Fruit fly (Drosophila melanogaster) whole organism, pupa: ENCODE measurements around the gene CG31729.

Experiments used
- CG10348 ChIP-seq: fragments of 200-800 bp; sonication (Bioruptor generic); IDR thresholded peaks from 2 replicates; pipeline ENCODE4 v1.3.6; 2022; ENCODE audit warnings: missing biosample characterization, missing genetic modification characterization
- CG12605 ChIP-seq: fragments of 200-800 bp; sonication (Bioruptor generic); IDR thresholded peaks from 2 replicates; pipeline ENCODE4 v1.3.6; 2022; ENCODE audit warnings: missing biosample characterization, missing genetic modification characterization
- CG13204 ChIP-seq: fragments of 200-800 bp; sonication (Bioruptor generic); optimal IDR thresholded peaks from 2 replicates; lab custom pipeline; 2018; ENCODE audit warnings: missing biosample characterization, mild to moderate bottlenecking, missing genetic modification characterization, moderate library complexity
- CG14655 ChIP-seq: fragments of 200-800 bp; sonication (Bioruptor generic); optimal IDR thresholded peaks from 3 replicates; lab custom pipeline; 2017; ENCODE audit warnings: mild to moderate bottlenecking, missing biosample characterization, missing genetic modification reagents, missing genetic modification characterization
- CG15710 ChIP-seq: fragments of 200-800 bp; sonication (Bioruptor generic); optimal IDR thresholded peaks from 2 replicates; lab custom pipeline; 2018; ENCODE audit warnings: missing biosample characterization, mild to moderate bottlenecking, missing genetic modification characterization, moderate library complexity
- CG17806 ChIP-seq: fragments of 200-800 bp; sonication (Bioruptor generic); optimal IDR thresholded peaks from 2 replicates; lab custom pipeline; 2018; ENCODE audit warnings: missing biosample characterization, mild to moderate bottlenecking, missing genetic modification characterization, moderate library complexity
- CG32121 ChIP-seq: fragments of 200-800 bp; sonication (Bioruptor generic); IDR thresholded peaks from 2 replicates; pipeline ENCODE4 v1.3.6; 2022; ENCODE audit warnings: missing biosample characterization, missing genetic modification characterization
- CG34367 ChIP-seq: fragments of 200-800 bp; sonication (Bioruptor generic); optimal IDR thresholded peaks from 2 replicates; lab custom pipeline; 2018; ENCODE audit warnings: missing biosample characterization, mild to moderate bottlenecking, missing genetic modification characterization
- CG4496 ChIP-seq: fragments of 200-800 bp; sonication (Bioruptor generic); IDR thresholded peaks from 3 replicates; pipeline ENCODE4 v1.3.6; 2022; ENCODE audit warnings: missing biosample characterization, missing genetic modification characterization
- CG8159 ChIP-seq: fragments of 200-800 bp; sonication (Bioruptor generic); optimal IDR thresholded peaks from 3 replicates; lab custom pipeline; 2018; ENCODE audit warnings: missing biosample characterization, mild to moderate bottlenecking, missing genetic modification characterization, moderate library complexity
- CG8301 ChIP-seq: fragments of 200-800 bp; sonication (Bioruptor generic); optimal IDR thresholded peaks from 2 replicates; lab custom pipeline; 2018; ENCODE audit warnings: missing biosample characterization, mild to moderate bottlenecking, missing genetic modification characterization
- CG9948 ChIP-seq: fragments of 200-800 bp; sonication (Bioruptor generic); optimal IDR thresholded peaks from 2 replicates; lab custom pipeline; 2018; ENCODE audit warnings: missing biosample characterization, mild to moderate bottlenecking, missing genetic modification characterization, moderate library complexity
- D1 ChIP-seq: fragments of 200-800 bp; sonication (Bioruptor generic); optimal IDR thresholded peaks from 2 replicates; lab custom pipeline; 2018; ENCODE audit warnings: missing biosample characterization, mild to moderate bottlenecking, missing genetic modification characterization, moderate library complexity
- EcR ChIP-seq: fragments of 200-800 bp; sonication (Bioruptor generic); optimal IDR thresholded peaks from 3 replicates; lab custom pipeline; 2019; ENCODE audit warnings: missing biosample characterization, missing genetic modification characterization, mild to moderate bottlenecking, moderate library complexity, missing genetic modification reagents
- Ets98B ChIP-seq: fragments of 200-800 bp; sonication (Bioruptor generic); IDR thresholded peaks from 2 replicates; pipeline ENCODE4 v1.3.6; 2022; ENCODE audit warnings: missing biosample characterization, missing genetic modification characterization
- Pif1A ChIP-seq: fragments of 200-800 bp; sonication (Bioruptor generic); optimal IDR thresholded peaks from 3 replicates; lab custom pipeline; 2016; ENCODE audit warnings: missing biosample characterization, missing genetic modification characterization
- Pif1B ChIP-seq: fragments of 200-800 bp; sonication (Bioruptor generic); optimal IDR thresholded peaks from 3 replicates; lab custom pipeline; 2016; ENCODE audit warnings: missing biosample characterization, missing genetic modification characterization
- Snoo ChIP-seq: fragments of 200-800 bp; sonication (Bioruptor generic); optimal IDR thresholded peaks from 3 replicates; lab custom pipeline; 2017; ENCODE audit warnings: missing biosample characterization, mild to moderate bottlenecking, missing genetic modification characterization, inconsistent platforms
- fd96Ca ChIP-seq: fragments of 200-800 bp; sonication (Bioruptor generic); IDR thresholded peaks from 3 replicates; pipeline ENCODE4 v1.3.6; 2022; ENCODE audit warnings: missing biosample characterization, missing genetic modification characterization
- gl ChIP-seq: fragments of 200-800 bp; sonication (Bioruptor generic); optimal IDR thresholded peaks from 2 replicates; lab custom pipeline; 2018; ENCODE audit warnings: missing biosample characterization, mild to moderate bottlenecking, missing genetic modification characterization
- rn ChIP-seq: fragments of 200-800 bp; sonication (Bioruptor generic); IDR thresholded peaks from 2 replicates; pipeline ENCODE4 v1.3.6; 2022; ENCODE audit warnings: missing biosample characterization, missing genetic modification characterization

The CG31729 gene

dm6 chr2L:13289689-13290088 lies at the start of gene CG31729:
CG31729 (plus strand) TSS chr2L:13289997.
- TF ChIP-seq gl (tag; lab: Kevin White, UChicago) (no peak), rn (GFP tag; lab: Robert Waterston, UW) (no peak), CG8159 (tag; lab: Kevin White, UChicago) (no peak), CG32121 (GFP tag; lab: Robert Waterston, UW) (no peak), CG10348 (GFP tag; lab: Robert Waterston, UW) (no peak), Ets98B (GFP tag; lab: Robert Waterston, UW) (no peak), CG9948 (tag; lab: Kevin White, UChicago) (no peak), fd96Ca (GFP tag; lab: Robert Waterston, UW) (no peak), CG17806 (no peak), CG8301 (tag; lab: Kevin White, UChicago) (no peak), CG14655 (no peak), CG12605 (GFP tag; lab: Robert Waterston, UW) (no peak), Snoo (no peak), CG15710 (tag; lab: Kevin White, UChicago) (no peak), Pif1B (GFP tag; lab: Kevin White, UChicago) (no peak)
- TF ChIP-seq, all 21 proteins: peak for 0

dm6 chr2L:13244759-13245308 lies 45.0 kb upstream of the CG31729 start:
- TF ChIP-seq CG4496 (GFP tag; lab: Robert Waterston, UW): no peak
- no peak for TF ChIP-seq D1 (tag; lab: Kevin White, UChicago)
- no peak for TF ChIP-seq CG15710 (tag; lab: Kevin White, UChicago)
- TF ChIP-seq Pif1A (GFP tag; lab: Kevin White, UChicago): no peak
- no peak for TF ChIP-seq CG34367
- no peak for TF ChIP-seq fd96Ca (GFP tag; lab: Robert Waterston, UW)

DNA sequence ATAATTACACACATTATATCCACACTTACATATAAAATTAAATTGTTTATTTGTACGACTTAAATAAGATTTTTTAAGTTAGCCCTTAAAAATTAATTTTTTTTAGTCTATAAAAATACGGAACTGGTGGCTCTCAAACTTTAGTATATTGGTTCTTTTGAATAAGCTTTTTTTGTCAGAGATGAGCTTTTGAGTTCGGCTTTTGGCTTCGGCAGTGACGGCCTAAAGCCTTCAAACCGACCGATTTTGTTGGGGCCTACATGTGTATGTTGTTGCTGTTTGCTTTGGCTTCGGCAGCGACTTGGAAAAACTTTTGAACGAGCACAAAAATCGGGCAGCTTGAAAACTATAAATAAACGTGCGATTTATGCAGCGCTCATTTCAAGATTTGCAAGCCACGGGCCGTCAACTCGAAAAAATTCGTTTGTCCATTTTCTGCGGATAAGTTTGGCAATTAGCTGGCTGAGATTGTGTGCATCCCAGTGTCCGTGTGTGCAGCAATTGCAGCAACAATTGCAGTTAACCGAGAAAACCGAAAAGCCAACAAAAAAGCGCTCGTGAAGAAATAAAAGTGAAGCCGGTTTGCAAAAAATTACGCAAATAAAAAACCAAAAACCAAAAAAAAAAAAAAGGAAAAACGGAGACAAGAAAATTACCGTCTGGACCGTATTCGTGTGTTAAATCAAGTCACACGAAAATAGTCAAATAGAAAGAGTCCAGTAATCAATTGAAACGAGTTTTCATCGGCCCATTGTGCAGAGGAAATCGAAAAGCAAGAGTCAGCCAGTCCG lies 43.7 kb upstream of the CG31729 start, which contains the start of gene CG16820:
TSS of gene CG16820 (plus strand) at position 378 of the 791 bp plus-strand sequence.
- TF ChIP-seq CG12605 (GFP tag; lab: Robert Waterston, UW): peak; percentile 71
- no peak for TF ChIP-seq CG8301 (tag; lab: Kevin White, UChicago)
- TF ChIP-seq Ets98B (GFP tag; lab: Robert Waterston, UW): peak; percentile 53; the same call in 1 of the 2 replicates
- TF ChIP-seq CG4496 (GFP tag; lab: Robert Waterston, UW): no peak

DNA sequence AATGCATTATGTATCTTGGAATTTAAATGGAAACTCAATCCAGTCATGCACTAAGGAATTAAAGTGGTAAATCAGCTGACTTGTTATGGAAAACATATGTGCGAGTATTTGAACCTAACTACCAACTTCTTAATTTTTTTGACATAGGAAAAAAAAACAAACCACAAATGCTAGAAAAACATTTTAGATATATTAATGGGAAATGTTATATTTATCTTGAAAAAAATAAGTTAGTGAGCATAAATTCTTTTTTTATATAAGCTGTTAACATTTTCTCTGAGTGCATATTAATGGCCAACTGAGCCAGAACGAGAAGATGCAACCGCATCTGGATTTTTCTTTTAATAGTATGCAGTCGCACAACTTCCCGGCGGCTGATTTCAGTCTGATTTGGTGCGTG lies 38.6 kb upstream of the CG31729 start:
- TF ChIP-seq D1 (tag; lab: Kevin White, UChicago) (no peak), EcR (GFP tag; lab: Kevin White, UChicago) (no peak), Ets98B (GFP tag; lab: Robert Waterston, UW) (no peak), CG15710 (tag; lab: Kevin White, UChicago) (peak; percentile 31), gl (tag; lab: Kevin White, UChicago) (no peak), CG17806 (peak; percentile 9), CG14655 (peak; percentile 62), CG4496 (GFP tag; lab: Robert Waterston, UW) (no peak), CG10348 (GFP tag; lab: Robert Waterston, UW) (no peak), Pif1B (GFP tag; lab: Kevin White, UChicago) (no peak), rn (GFP tag; lab: Robert Waterston, UW) (no peak), CG13204 (GFP tag; lab: Kevin White, UChicago) (no peak), CG8159 (tag; lab: Kevin White, UChicago) (peak; percentile 33), CG9948 (tag; lab: Kevin White, UChicago) (peak; percentile 17), Pif1A (GFP tag; lab: Kevin White, UChicago) (no peak), Snoo (no peak), CG8301 (tag; lab: Kevin White, UChicago) (peak; percentile 60), fd96Ca (GFP tag; lab: Robert Waterston, UW) (no peak), CG34367 (no peak), CG32121 (GFP tag; lab: Robert Waterston, UW) (no peak)
- TF ChIP-seq, all 21 proteins: peak for 6

dm6 chr2L:13257177-13257576 lies 32.6 kb upstream of the CG31729 start, which contains the start of gene Naa20B:
Naa20B (plus strand) TSS chr2L:13257477.
- TF ChIP-seq Pif1A (GFP tag; lab: Kevin White, UChicago): no peak
- TF ChIP-seq CG8159 (tag; lab: Kevin White, UChicago): no peak
- no peak for TF ChIP-seq CG32121 (GFP tag; lab: Robert Waterston, UW)
- TF ChIP-seq Pif1B (GFP tag; lab: Kevin White, UChicago): no peak

DNA sequence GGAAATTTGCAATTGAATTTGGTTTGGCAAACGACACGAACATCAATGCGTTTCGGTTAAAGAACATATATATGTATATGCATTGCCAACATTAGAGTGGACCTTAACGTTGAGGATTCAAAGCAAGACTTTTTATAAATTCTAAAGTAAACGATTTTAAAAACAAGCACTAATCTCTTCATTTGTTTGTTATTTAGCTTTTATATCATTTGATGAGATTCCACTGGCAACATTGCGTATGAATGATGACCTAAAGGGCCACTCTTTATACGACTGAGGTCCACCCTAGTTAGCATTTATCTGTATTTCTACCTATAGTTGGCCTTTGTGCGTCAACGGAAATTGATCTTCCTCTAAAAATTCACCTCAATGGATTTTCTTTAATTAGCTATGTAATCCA lies 31.1 kb upstream of the CG31729 start:
- TF ChIP-seq D1 (tag; lab: Kevin White, UChicago): no peak
- TF ChIP-seq CG10348 (GFP tag; lab: Robert Waterston, UW): no peak
- no peak for TF ChIP-seq CG9948 (tag; lab: Kevin White, UChicago)
- no peak for TF ChIP-seq gl (tag; lab: Kevin White, UChicago)
- TF ChIP-seq fd96Ca (GFP tag; lab: Robert Waterston, UW): 0 out of 3 replicates have a peak, but pooled peaks have one; percentile 50
- TF ChIP-seq CG12605 (GFP tag; lab: Robert Waterston, UW): no peak
- TF ChIP-seq CG8159 (tag; lab: Kevin White, UChicago): peak; percentile 72
- TF ChIP-seq CG13204 (GFP tag; lab: Kevin White, UChicago): no peak
- no peak for TF ChIP-seq EcR (GFP tag; lab: Kevin White, UChicago)
- TF ChIP-seq rn (GFP tag; lab: Robert Waterston, UW): no peak
- peak; percentile 26 for TF ChIP-seq Pif1B (GFP tag; lab: Kevin White, UChicago)
- peak; percentile 67 for TF ChIP-seq CG14655
- TF ChIP-seq CG34367: no peak
- no peak for TF ChIP-seq Snoo
- TF ChIP-seq Pif1A (GFP tag; lab: Kevin White, UChicago): peak; percentile 26
- TF ChIP-seq CG4496 (GFP tag; lab: Robert Waterston, UW): peak; percentile 72
- no peak for TF ChIP-seq CG15710 (tag; lab: Kevin White, UChicago)
- TF ChIP-seq Ets98B (GFP tag; lab: Robert Waterston, UW): peak; percentile 70
- TF ChIP-seq CG17806: no peak
- TF ChIP-seq CG32121 (GFP tag; lab: Robert Waterston, UW): peak; percentile 53
- peak; percentile 60 for TF ChIP-seq CG8301 (tag; lab: Kevin White, UChicago)
